Worm (Caenorhabditis elegans) whole organism, young adult: Measurements from ENCODE around the gene dpy-10.
A peak's percentile ranks its signal among the peaks of the same experiment; 100 is the strongest.

ENCODE experiments used
- B0035.1 ChIP-seq: sonication (generic microtip); optimal IDR thresholded peaks from 2 replicates; lab custom pipeline; 2016; ENCODE audit warnings: missing genetic modification characterization, mild to moderate bottlenecking, missing compliant biosample characterization, missing genotype, missing genetic modification reagents
- C06A6.2 ChIP-seq: fragments of 200-800 bp; sonication (Bioruptor generic); conservative IDR thresholded peaks from 2 replicates; pipeline ENCODE4 v1.3.6; 2022; ENCODE audit warnings: missing genetic modification characterization, missing compliant biosample characterization
- F10E7.11 ChIP-seq: sonication (generic microtip); optimal IDR thresholded peaks from 2 replicates; lab custom pipeline; 2017; ENCODE audit warnings: mild to moderate bottlenecking, missing genetic modification characterization, moderate library complexity, missing compliant biosample characterization
- F22D6.2 ChIP-seq: sonication (generic microtip); optimal IDR thresholded peaks from 2 replicates; lab custom pipeline; 2016; ENCODE audit warnings: mild to moderate bottlenecking, missing genetic modification characterization, missing compliant biosample characterization
- F33H1.4 ChIP-seq: fragments of 200-800 bp; sonication (Bioruptor generic); IDR thresholded peaks from 2 replicates; pipeline ENCODE4 v1.3.6; 2022; ENCODE audit warnings: missing genetic modification reagents, missing genetic modification characterization, missing compliant biosample characterization
- F52B5.7 ChIP-seq: sonication (generic microtip); optimal IDR thresholded peaks from 2 replicates; lab custom pipeline; 2016; ENCODE audit warnings: mild to moderate bottlenecking, missing genetic modification characterization, missing compliant biosample characterization
- F57A8.1 ChIP-seq: fragments of 200-800 bp; sonication (Bioruptor generic); optimal IDR thresholded peaks from 2 replicates; lab custom pipeline; 2018; ENCODE audit warnings: mild to moderate bottlenecking, missing genetic modification characterization, moderate library complexity, missing compliant biosample characterization
- K11D2.4 ChIP-seq: fragments of 200-800 bp; sonication (Bioruptor generic); IDR thresholded peaks from 2 replicates; pipeline ENCODE4 v1.3.6; 2022; ENCODE audit warnings: missing genetic modification reagents, missing genetic modification characterization, missing compliant biosample characterization
- Y53F4B.3 ChIP-seq: fragments of 200-800 bp; sonication (Bioruptor generic); IDR thresholded peaks from 2 replicates; pipeline ENCODE4 v1.3.6; 2022; ENCODE audit warnings: missing genetic modification reagents, missing genetic modification characterization, missing compliant biosample characterization
- Y95B8A.8 ChIP-seq: fragments of 200-800 bp; sonication (Bioruptor generic); IDR thresholded peaks from 2 replicates; pipeline ENCODE4 v1.3.6; 2022; ENCODE audit warnings: missing genetic modification reagents, missing genetic modification characterization, missing compliant biosample characterization
- ZK185.1 ChIP-seq: sonication (generic microtip); optimal IDR thresholded peaks from 2 replicates; lab custom pipeline; 2016; ENCODE audit warnings: mild to moderate bottlenecking, missing genetic modification characterization, missing compliant biosample characterization; ENCODE audit not compliant: poor library complexity, severe bottlenecking
- aptf-2 ChIP-seq: fragments of 200-800 bp; sonication (Bioruptor generic); conservative IDR thresholded peaks from 2 replicates; pipeline ENCODE4 v1.3.6; 2022; ENCODE audit warnings: missing genetic modification reagents, missing genetic modification characterization, missing compliant biosample characterization
- aptf-3 ChIP-seq: fragments of 200-800 bp; sonication (Bioruptor generic); IDR thresholded peaks from 2 replicates; pipeline ENCODE4 v1.3.6; 2022; ENCODE audit warnings: missing genetic modification characterization, missing compliant biosample characterization
- atf-7 ChIP-seq: sonication (generic microtip); optimal IDR thresholded peaks from 2 replicates; lab custom pipeline; 2017; ENCODE audit warnings: mild to moderate bottlenecking, missing genetic modification characterization, missing compliant biosample characterization
- cebp-1 ChIP-seq, 2 experiments: fragments of 200-800 bp in 1 of 2; sonication (Bioruptor generic) in 1 of 2; sonication (generic microtip) in 1 of 2; IDR thresholded peaks in 1 of 2; optimal IDR thresholded peaks in 1 of 2; 2 replicates each; pipeline versions ENCODE4 v1.3.6 to Lab custom; 2017 to 2022; ENCODE audit warnings: missing compliant biosample characterization in 2 of 2, missing genetic modification characterization in 2 of 2, mild to moderate bottlenecking in 1 of 2, missing genetic modification reagents in 1 of 2, moderate library complexity in 1 of 2
- ceh-100 ChIP-seq: fragments of 200-800 bp; sonication (Bioruptor generic); IDR thresholded peaks from 2 replicates; pipeline ENCODE4 v1.3.6; 2022; ENCODE audit warnings: missing genetic modification reagents, missing genetic modification characterization, missing compliant biosample characterization
- ceh-27 ChIP-seq: fragments of 200-800 bp; sonication (Bioruptor generic); optimal IDR thresholded peaks from 2 replicates; lab custom pipeline; 2018; ENCODE audit warnings: mild to moderate bottlenecking, missing genetic modification characterization, moderate library complexity, missing compliant biosample characterization
- ceh-58 ChIP-seq: fragments of 200-800 bp; sonication (Bioruptor generic); IDR thresholded peaks from 2 replicates; pipeline ENCODE4 v1.3.6; 2022; ENCODE audit warnings: missing genetic modification characterization, missing compliant biosample characterization
- ceh-91 ChIP-seq: fragments of 200-800 bp; sonication (Bioruptor generic); IDR thresholded peaks from 2 replicates; pipeline ENCODE4 v1.3.6; 2022; ENCODE audit warnings: missing genetic modification reagents, missing genetic modification characterization, missing compliant biosample characterization
- die-1 ChIP-seq: sonication (generic microtip); optimal IDR thresholded peaks from 2 replicates; lab custom pipeline; 2016; ENCODE audit warnings: missing genotype, mild to moderate bottlenecking, missing genetic modification characterization, missing compliant biosample characterization
- dox-1 ChIP-seq: fragments of 200-800 bp; sonication (Bioruptor generic); IDR thresholded peaks from 2 replicates; pipeline ENCODE4 v1.3.6; 2022; ENCODE audit warnings: missing genetic modification reagents, missing genetic modification characterization, missing compliant biosample characterization
- efl-1 ChIP-seq: fragments of 150-350 bp; optimal IDR thresholded peaks from 2 replicates; lab custom pipeline; 2014; ENCODE audit warnings: missing biosample characterization, missing genetic modification reagents, missing genetic modification characterization
- egl-44 ChIP-seq: fragments of 200-800 bp; sonication (Bioruptor generic); IDR thresholded peaks from 2 replicates; pipeline ENCODE4 v1.3.6; 2022; ENCODE audit warnings: missing genetic modification reagents, missing genetic modification characterization, missing compliant biosample characterization
- gei-17 ChIP-seq: fragments of 200-800 bp; sonication (Bioruptor generic); optimal IDR thresholded peaks from 2 replicates; lab custom pipeline; 2018; ENCODE audit warnings: mild to moderate bottlenecking, missing genetic modification characterization, missing compliant biosample characterization
- hlh-12 ChIP-seq: sonication (generic microtip); optimal IDR thresholded peaks from 2 replicates; lab custom pipeline; 2016; ENCODE audit warnings: missing genetic modification characterization, missing compliant biosample characterization
- hmg-1.2 ChIP-seq: fragments of 200-800 bp; sonication (Bioruptor generic); IDR thresholded peaks from 2 replicates; pipeline ENCODE4 v1.3.6; 2022; ENCODE audit warnings: missing genetic modification reagents, missing genetic modification characterization, missing compliant biosample characterization
- hmg-20 ChIP-seq: fragments of 200-800 bp; sonication (Bioruptor generic); IDR thresholded peaks from 2 replicates; pipeline ENCODE4 v1.3.6; 2022; ENCODE audit warnings: missing genetic modification reagents, missing genetic modification characterization, missing compliant biosample characterization
- hrde-1 ChIP-seq: sonication (generic microtip); optimal IDR thresholded peaks from 2 replicates; lab custom pipeline; 2016; ENCODE audit warnings: missing genetic modification characterization, mild to moderate bottlenecking, missing compliant biosample characterization, moderate library complexity, missing genotype, missing genetic modification reagents, borderline replicate concordance
- hsf-1 ChIP-seq: fragments of 200-800 bp; sonication (Bioruptor generic); IDR thresholded peaks from 2 replicates; pipeline ENCODE4 v1.3.6; 2022; ENCODE audit warnings: missing genetic modification reagents, missing genetic modification characterization, missing compliant biosample characterization
- lin-40 ChIP-seq: sonication (generic microtip); optimal IDR thresholded peaks from 2 replicates; lab custom pipeline; 2016; ENCODE audit warnings: missing genetic modification characterization, mild to moderate bottlenecking, missing compliant biosample characterization, missing genotype, missing genetic modification reagents
- madf-3 ChIP-seq: fragments of 200-800 bp; sonication (Bioruptor generic); IDR thresholded peaks from 2 replicates; pipeline ENCODE4 v1.3.6; 2022; ENCODE audit warnings: missing genetic modification reagents, missing genetic modification characterization, missing compliant biosample characterization
- madf-6 ChIP-seq: fragments of 200-800 bp; sonication (Bioruptor generic); IDR thresholded peaks from 2 replicates; pipeline ENCODE4 v1.3.6; 2022; ENCODE audit warnings: missing genetic modification reagents, missing genetic modification characterization, missing compliant biosample characterization
- mxl-1 ChIP-seq: sonication (generic microtip); optimal IDR thresholded peaks from 2 replicates; lab custom pipeline; 2016; ENCODE audit warnings: missing genetic modification characterization, missing compliant biosample characterization
- nfyb-1 ChIP-seq: fragments of 200-800 bp; sonication (Bioruptor generic); IDR thresholded peaks from 2 replicates; pipeline ENCODE4 v1.3.6; 2022; ENCODE audit warnings: missing genetic modification reagents, missing genetic modification characterization, missing compliant biosample characterization
- nhr-120 ChIP-seq: fragments of 200-800 bp; sonication (Bioruptor generic); IDR thresholded peaks from 2 replicates; pipeline ENCODE4 v1.3.6; 2022; ENCODE audit warnings: missing genetic modification characterization, missing compliant biosample characterization
- nhr-179 ChIP-seq: sonication (generic microtip); optimal IDR thresholded peaks from 2 replicates; lab custom pipeline; 2016; ENCODE audit warnings: mild to moderate bottlenecking, missing genetic modification characterization, missing compliant biosample characterization
- nhr-80 ChIP-seq: sonication (generic microtip); optimal IDR thresholded peaks from 2 replicates; lab custom pipeline; 2016; ENCODE audit warnings: missing genetic modification characterization, missing compliant biosample characterization
- nhr-90 ChIP-seq: sonication (generic microtip); optimal IDR thresholded peaks from 2 replicates; lab custom pipeline; 2016; ENCODE audit warnings: missing genotype, mild to moderate bottlenecking, missing genetic modification characterization, missing compliant biosample characterization
- pha-4 ChIP-seq: fragments of 150-350 bp; sonication (generic microtip); optimal IDR thresholded peaks from 2 replicates; lab custom pipeline; 2014; ENCODE audit warnings: missing biosample characterization, missing genetic modification reagents, missing genetic modification characterization
- rec-8 ChIP-seq, 2 experiments: sonication (generic microtip); optimal IDR thresholded peaks; 2 replicates each; lab custom pipeline; 2016; ENCODE audit warnings: mild to moderate bottlenecking in 2 of 2, missing genetic modification characterization in 2 of 2, missing genetic modification reagents in 2 of 2, missing genotype in 2 of 2, missing biosample characterization in 1 of 2, missing compliant biosample characterization in 1 of 2, moderate library complexity in 1 of 2
- repo-1 ChIP-seq: sonication (generic microtip); optimal IDR thresholded peaks from 2 replicates; lab custom pipeline; 2017; ENCODE audit warnings: mild to moderate bottlenecking, missing genetic modification characterization, missing compliant biosample characterization
- rpc-1 ChIP-seq, 2 experiments: fragments of 150-350 bp in 1 of 2; sonication (generic microtip) in 1 of 2; optimal IDR thresholded peaks; 2 replicates each; lab custom pipeline; 2014 to 2018; ENCODE audit warnings: missing biosample characterization in 1 of 2, missing genetic modification characterization in 1 of 2, missing genetic modification reagents in 1 of 2, missing genotype in 1 of 2
- snpc-1.1 ChIP-seq: sonication (generic microtip); optimal IDR thresholded peaks from 2 replicates; lab custom pipeline; 2017; ENCODE audit warnings: missing genetic modification characterization, mild to moderate bottlenecking, missing compliant biosample characterization, antibody characterized with exemption, moderate library complexity, missing genotype, missing genetic modification reagents; ENCODE audit not compliant: insufficient read depth
- snpc-1.3 ChIP-seq: sonication (generic microtip); optimal IDR thresholded peaks from 2 replicates; lab custom pipeline; 2017; ENCODE audit warnings: missing genetic modification characterization, mild to moderate bottlenecking, missing compliant biosample characterization, antibody characterized with exemption, moderate library complexity, missing genotype, missing genetic modification reagents; ENCODE audit not compliant: insufficient read depth
- snpc-3.4 ChIP-seq: sonication (generic microtip); optimal IDR thresholded peaks from 2 replicates; lab custom pipeline; 2017; ENCODE audit warnings: missing genetic modification characterization, mild to moderate bottlenecking, missing compliant biosample characterization, antibody characterized with exemption, moderate library complexity, missing genotype, missing genetic modification reagents
- unc-62 ChIP-seq: fragments of 150-350 bp; optimal IDR thresholded peaks from 2 replicates; lab custom pipeline; 2014; ENCODE audit warnings: missing biosample characterization, missing genetic modification reagents, missing genetic modification characterization
- ztf-25 ChIP-seq: fragments of 200-800 bp; sonication (Bioruptor generic); IDR thresholded peaks from 2 replicates; pipeline ENCODE4 v1.3.6; 2022; ENCODE audit warnings: missing genetic modification reagents, missing genetic modification characterization, missing compliant biosample characterization

dpy-10 gene

ce11 chrII:6721581-6721980 lies 9.6 kb upstream of the dpy-10 start (continued):
- TF ChIP-seq cebp-1 (GFP tag; IDR thresholded peaks at IDR 0.05; lab: Robert Waterston, UW) (no peak), cebp-1 (tag; optimal IDR thresholded peaks at IDR 0.05; lab: Kevin White, UChicago) (no peak), Y53F4B.3 (GFP tag; lab: Robert Waterston, UW) (no peak; the same call in 1 of the 2 replicates), aptf-2 (GFP tag; lab: Robert Waterston, UW) (no peak), unc-62 (no peak), snpc-1.3 (no peak), snpc-3.4 (tag; lab: Kevin White, UChicago) (peak; percentile 12), B0035.1 (tag; lab: Kevin White, UChicago) (no peak), dox-1 (GFP tag; lab: Robert Waterston, UW) (no peak; the same call in 1 of the 2 replicates), hmg-1.2 (peak; percentile 67), nhr-179 (tag; lab: Kevin White, UChicago) (no peak), nfyb-1 (no peak), ceh-91 (no peak), rec-8 (tag; optimal IDR thresholded peaks at IDR 0.05; lab: Kevin White, UChicago) (no peak), hlh-12 (tag; lab: Kevin White, UChicago) (no peak), ceh-100 (GFP tag; lab: Robert Waterston, UW) (0 out of 2 replicates have a peak, but pooled peaks have one; percentile 24), nhr-120 (GFP tag; lab: Robert Waterston, UW) (no peak), F22D6.2 (no peak), madf-3 (GFP tag; lab: Robert Waterston, UW) (no peak), gei-17 (GFP tag; lab: Kevin White, UChicago) (no peak), nhr-90 (tag; lab: Kevin White, UChicago) (no peak), madf-6 (GFP tag; lab: Robert Waterston, UW) (0 out of 2 replicates have a peak, but pooled peaks have one; percentile 51), hrde-1 (tag; lab: Kevin White, UChicago) (no peak), nhr-80 (tag; lab: Kevin White, UChicago) (no peak), K11D2.4 (GFP tag; lab: Robert Waterston, UW) (0 out of 2 replicates have a peak, but pooled peaks have one; percentile 33), ceh-27 (GFP tag; lab: Kevin White, UChicago) (peak; percentile 41), atf-7 (tag; lab: Kevin White, UChicago) (peak; percentile 4), ceh-58 (GFP tag; lab: Robert Waterston, UW) (no peak), C06A6.2 (no peak), efl-1 (GFP tag; lab: Kevin White, UChicago) (no peak), ztf-25 (GFP tag; lab: Robert Waterston, UW) (0 out of 2 replicates have a peak, but pooled peaks have one; percentile 45), aptf-3 (GFP tag; lab: Robert Waterston, UW) (0 out of 2 replicates have a peak, but pooled peaks have one; percentile 24), ZK185.1 (tag; lab: Kevin White, UChicago) (peak; percentile 32), F10E7.11 (no peak), rpc-1 (optimal IDR thresholded peaks at IDR 0.05; lab: Kevin White, UChicago) (peak; percentile 68), rpc-1 (tag; optimal IDR thresholded peaks at IDR 0.05; lab: Kevin White, UChicago) (peak; percentile 81), repo-1 (tag; lab: Kevin White, UChicago) (peak; percentile 19), F52B5.7 (no peak), die-1 (tag; lab: Kevin White, UChicago) (peak; percentile 70), Y95B8A.8 (GFP tag; lab: Robert Waterston, UW) (no peak), hmg-20 (GFP tag; lab: Robert Waterston, UW) (no peak), hsf-1 (GFP tag; lab: Robert Waterston, UW) (no peak), F57A8.1 (GFP tag; lab: Kevin White, UChicago) (no peak), pha-4 (tag; lab: Kevin White, UChicago) (no peak), mxl-1 (tag; lab: Kevin White, UChicago) (no peak), snpc-1.1 (peak; percentile 14), lin-40 (tag; lab: Kevin White, UChicago) (no peak), F33H1.4 (GFP tag; lab: Robert Waterston, UW) (no peak; the same call in 1 of the 2 replicates), egl-44 (no peak)
